Fruit fly (Drosophila melanogaster): ENCODE measurements around the gene Rab18.

DNA sequence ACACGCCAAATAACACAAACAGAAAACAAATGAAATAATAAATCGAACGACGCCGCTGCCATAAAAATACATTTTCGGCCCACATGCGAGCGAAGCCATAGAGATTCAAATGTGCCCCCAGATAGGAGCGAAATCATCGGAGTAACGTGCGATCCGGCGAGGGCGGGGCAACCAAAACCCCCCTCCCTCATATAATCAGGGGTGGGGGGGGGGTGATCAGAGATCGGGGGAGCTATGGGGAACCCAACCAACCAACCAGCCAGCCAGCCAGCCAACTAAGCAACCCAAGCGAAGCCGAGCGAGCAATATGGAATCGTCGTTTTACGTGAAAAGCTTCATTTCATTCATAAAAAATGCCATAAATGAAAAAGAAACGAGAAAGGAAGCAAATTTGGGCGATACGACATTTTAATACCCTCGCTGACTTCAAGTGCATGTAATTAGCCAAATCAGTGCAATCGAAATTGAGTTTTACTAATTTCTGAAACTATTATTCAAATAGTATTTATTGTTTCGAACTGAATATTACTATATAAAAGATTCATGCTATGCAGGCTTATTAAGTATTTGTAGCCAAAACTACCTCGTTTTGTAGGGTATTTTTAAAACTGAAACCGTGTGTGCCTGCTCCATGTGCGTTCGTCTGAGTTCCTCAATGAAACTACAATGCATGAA is 28.3 kb upstream of the Rab18 start:
- TF ChIP-seq toe (GFP tag; optimal IDR thresholded peaks at IDR 0.05) = no peak
- no peak for TF ChIP-seq CG11617 (GFP tag; optimal IDR thresholded peaks at IDR 0.05)
- no peak for TF ChIP-seq CG5204 (GFP tag; optimal IDR thresholded peaks at IDR 0.05)
- no peak for TF ChIP-seq CG33017 (tag; optimal IDR thresholded peaks at IDR 0.05)
- TF ChIP-seq Hr96 (GFP tag; optimal IDR thresholded peaks at IDR 0.05) = no peak
- TF ChIP-seq kay (GFP tag; ENCODE audit: borderline replicate concordance) = no peak
- no peak for TF ChIP-seq pad (GFP tag; optimal IDR thresholded peaks at IDR 0.05)
- TF ChIP-seq bab1 (GFP tag; optimal IDR thresholded peaks at IDR 0.05) = no peak
- TF ChIP-seq CG14711 (tag; optimal IDR thresholded peaks at IDR 0.05) = no peak
- TF ChIP-seq CG7045 (GFP tag; optimal IDR thresholded peaks at IDR 0.05) = no peak
- no peak for TF ChIP-seq CG12768 (GFP tag; optimal IDR thresholded peaks at IDR 0.05)
- no peak for TF ChIP-seq CG7101 (tag; optimal IDR thresholded peaks at IDR 0.05)

Measured in whole organism, adult.